Worm (Caenorhabditis elegans): ENCODE data around the gene srh-1.

The srh-1 gene

ce11 chrV:11531100-11531499, 45.4 kb downstream of the srh-1 start (continued):
- TF ChIP-seq ceh-32 (tag; optimal IDR thresholded peaks at IDR 0.05; ENCODE audit: poor library complexity) (no peak), zag-1 (tag; optimal IDR thresholded peaks at IDR 0.05) (no peak), dmd-6 (GFP tag; IDR thresholded peaks at IDR 0.05) (peak; percentile 31), nhr-237 (tag; optimal IDR thresholded peaks at IDR 0.05) (no peak), Y5F2A.4 (GFP tag; optimal IDR thresholded peaks at IDR 0.05) (no peak), daf-16 (GFP tag; optimal IDR thresholded peaks at IDR 0.05) (no peak), daf-16 (tag; optimal IDR thresholded peaks at IDR 0.05) (no peak), ceh-28 (tag; optimal IDR thresholded peaks at IDR 0.05) (no peak), skn-1 (tag; optimal IDR thresholded peaks at IDR 0.05) (no peak), daf-8 (GFP tag; IDR thresholded peaks at IDR 0.05) (no peak), saeg-2 (GFP tag; IDR thresholded peaks at IDR 0.05) (no peak), hlh-30 (tag; optimal IDR thresholded peaks at IDR 0.05; ENCODE audit: insufficient read depth) (peak; percentile 82), sdz-12 (GFP tag; optimal IDR thresholded peaks at IDR 0.05) (no peak), arid-1 (GFP tag; conservative IDR thresholded peaks at IDR 0.05) (no peak), ztf-7 (tag; optimal IDR thresholded peaks at IDR 0.05) (no peak), set-16 (GFP tag; IDR thresholded peaks at IDR 0.05) (no peak), lsy-2 (tag; optimal IDR thresholded peaks at IDR 0.05) (peak; percentile 14 to 59), nhr-111 (GFP tag; optimal IDR thresholded peaks at IDR 0.05) (no peak), mxl-2 (GFP tag; conservative IDR thresholded peaks at IDR 0.05) (no peak), snpc-4 (tag; optimal IDR thresholded peaks at IDR 0.05) (no peak), nhr-28 (tag; optimal IDR thresholded peaks at IDR 0.05) (peak; percentile 51), nhr-10 (tag; optimal IDR thresholded peaks at IDR 0.05) (no peak), mdt-29 (GFP tag; IDR thresholded peaks at IDR 0.05) (no peak), F26F4.8 (GFP tag; conservative IDR thresholded peaks at IDR 0.05) (no peak), mes-2 (tag; optimal IDR thresholded peaks at IDR 0.05; ENCODE audit: poor library complexity, severe bottlenecking) (peak; percentile 3), ctbp-1 (GFP tag; IDR thresholded peaks at IDR 0.05) (no peak), lin-15B (tag; optimal IDR thresholded peaks at IDR 0.05) (no peak), mep-1 (tag; optimal IDR thresholded peaks at IDR 0.05) (peak; percentile 50), mdl-1 (tag; optimal IDR thresholded peaks at IDR 0.05) (peak in 1 of 2 experiments; percentile 7), tra-1 (GFP tag; IDR thresholded peaks at IDR 0.05) (no peak), nhr-41 (GFP tag; IDR thresholded peaks at IDR 0.05) (no peak)

ce11 chrV:11531831-11532534, 46.3 kb downstream of the srh-1 start:
- peak; percentile 40 for TF ChIP-seq nhr-6 (tag; optimal IDR thresholded peaks at IDR 0.05)
- TF ChIP-seq ceh-32 (tag; optimal IDR thresholded peaks at IDR 0.05; ENCODE audit: poor library complexity) = no peak
- TF ChIP-seq Y105C5A.15 (GFP tag; IDR thresholded peaks at IDR 0.05) = no peak
- TF ChIP-seq duxl-1 (tag; optimal IDR thresholded peaks at IDR 0.05; ENCODE audit: poor library complexity) = no peak
- TF ChIP-seq F49E8.2 (tag; optimal IDR thresholded peaks at IDR 0.05; ENCODE audit: borderline replicate concordance) = no peak
- TF ChIP-seq tra-1 (GFP tag; IDR thresholded peaks at IDR 0.05) = peak; percentile 81
- TF ChIP-seq zip-11 (GFP tag; IDR thresholded peaks at IDR 0.05) = no peak
- TF ChIP-seq spr-1 (tag; optimal IDR thresholded peaks at IDR 0.05) = peak; percentile 42
- TF ChIP-seq attf-4 (tag; optimal IDR thresholded peaks at IDR 0.05) = no peak
- no peak for TF ChIP-seq F37D6.2 (tag; optimal IDR thresholded peaks at IDR 0.05)
- TF ChIP-seq set-16 (GFP tag; IDR thresholded peaks at IDR 0.05) = peak; percentile 59; the same call in 1 of the 2 replicates
- TF ChIP-seq dve-1 (tag; optimal IDR thresholded peaks at IDR 0.05; ENCODE audit: insufficient read depth) = peak; percentile 92
- peak; percentile 88 for TF ChIP-seq aha-1 (tag)
- 0 out of 2 replicates have a peak, but pooled peaks have one; percentile 45 for TF ChIP-seq php-3 (GFP tag; IDR thresholded peaks at IDR 0.05)
- TF ChIP-seq ctbp-1 (GFP tag; IDR thresholded peaks at IDR 0.05) = peak; percentile 43; the same call in 1 of the 2 replicates
- TF ChIP-seq fkh-10 (GFP tag; optimal IDR thresholded peaks at IDR 0.05) = no peak
- no peak for TF ChIP-seq Y75B8A.6 (GFP tag; IDR thresholded peaks at IDR 0.05)
- peak; percentile 80 for TF ChIP-seq nhr-25 (tag; optimal IDR thresholded peaks at IDR 0.05; ENCODE audit: borderline replicate concordance, insufficient read depth)
- no peak for TF ChIP-seq nhr-76 (tag; optimal IDR thresholded peaks at IDR 0.05)
- TF ChIP-seq arid-1 (GFP tag; conservative IDR thresholded peaks at IDR 0.05) = no peak
- TF ChIP-seq dmd-8 (GFP tag; IDR thresholded peaks at IDR 0.05) = no peak
- peak; percentile 64 for TF ChIP-seq lin-1 (GFP tag; IDR thresholded peaks at IDR 0.05)
- TF ChIP-seq lin-15B (tag; optimal IDR thresholded peaks at IDR 0.05) = no peak
- TF ChIP-seq sdz-12 (GFP tag; optimal IDR thresholded peaks at IDR 0.05) = no peak
- peak; percentile 43; the same call in 1 of the 2 replicates for TF ChIP-seq zfp-3 (GFP tag; conservative IDR thresholded peaks at IDR 0.05)

All from whole organism, L4 larva.